Fruit fly (Drosophila melanogaster) whole organism, wandering third instar larva: Measurements from ENCODE around the gene CG7300.

Experiments used
- Mio ChIP-seq: sonication (Bioruptor generic); optimal IDR thresholded peaks from 2 replicates; lab custom pipeline; 2016; ENCODE audit warnings: missing biosample characterization, missing genetic modification characterization
- OdsH ChIP-seq: fragments of 200-800 bp; sonication (Bioruptor generic); optimal IDR thresholded peaks from 2 replicates; lab custom pipeline; 2016; ENCODE audit warnings: missing biosample characterization, mild to moderate bottlenecking, missing genetic modification characterization
- ey ChIP-seq: fragments of 200-800 bp; sonication (Bioruptor generic); optimal IDR thresholded peaks from 2 replicates; lab custom pipeline; 2016; ENCODE audit warnings: missing biosample characterization, missing genetic modification characterization

DNA sequence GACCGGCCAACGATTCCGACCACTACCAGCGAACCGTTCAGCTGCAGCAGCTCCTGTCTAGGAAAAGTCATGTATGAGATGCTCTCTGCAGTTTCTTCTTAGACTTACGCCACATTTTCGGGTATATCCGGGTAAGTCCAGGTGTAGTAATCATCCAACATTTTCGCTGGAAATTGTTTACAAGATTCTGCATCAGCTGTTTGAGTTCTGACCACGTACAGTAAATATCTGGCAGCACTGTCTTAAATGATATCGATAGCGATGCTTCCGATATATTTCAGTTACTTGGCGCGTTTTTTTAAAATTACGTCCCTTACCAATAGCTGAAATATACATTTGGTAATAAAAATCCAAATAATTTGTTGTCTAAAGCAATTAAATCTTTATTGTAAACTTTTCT lies 45.9 kb upstream of the CG7300 start, which contains the start of gene CG6729:
- TF ChIP-seq OdsH (GFP tag; lab: Kevin White, UChicago) = no peak
- no peak for TF ChIP-seq ey (GFP tag; lab: Kevin White, UChicago)
- no peak for TF ChIP-seq Mio (GFP tag; lab: Kevin White, UChicago)
